Fruit fly (Drosophila melanogaster) whole organism, pupa: ENCODE results near the gene Prosbeta2R2.

ENCODE experiments used
- CG10348 ChIP-seq: fragments of 200-800 bp; sonication (Bioruptor generic); IDR thresholded peaks from 2 replicates; pipeline ENCODE4 v1.3.6; 2022; ENCODE audit warnings: missing biosample characterization, missing genetic modification characterization
- CG12605 ChIP-seq: fragments of 200-800 bp; sonication (Bioruptor generic); IDR thresholded peaks from 2 replicates; pipeline ENCODE4 v1.3.6; 2022; ENCODE audit warnings: missing biosample characterization, missing genetic modification characterization
- CG13204 ChIP-seq: fragments of 200-800 bp; sonication (Bioruptor generic); optimal IDR thresholded peaks from 2 replicates; lab custom pipeline; 2018; ENCODE audit warnings: missing biosample characterization, mild to moderate bottlenecking, missing genetic modification characterization, moderate library complexity
- CG17806 ChIP-seq: fragments of 200-800 bp; sonication (Bioruptor generic); optimal IDR thresholded peaks from 2 replicates; lab custom pipeline; 2018; ENCODE audit warnings: missing biosample characterization, mild to moderate bottlenecking, missing genetic modification characterization, moderate library complexity
- CG32121 ChIP-seq: fragments of 200-800 bp; sonication (Bioruptor generic); IDR thresholded peaks from 2 replicates; pipeline ENCODE4 v1.3.6; 2022; ENCODE audit warnings: missing biosample characterization, missing genetic modification characterization
- CG34367 ChIP-seq: fragments of 200-800 bp; sonication (Bioruptor generic); optimal IDR thresholded peaks from 2 replicates; lab custom pipeline; 2018; ENCODE audit warnings: missing biosample characterization, mild to moderate bottlenecking, missing genetic modification characterization
- CG8159 ChIP-seq: fragments of 200-800 bp; sonication (Bioruptor generic); optimal IDR thresholded peaks from 3 replicates; lab custom pipeline; 2018; ENCODE audit warnings: missing biosample characterization, mild to moderate bottlenecking, missing genetic modification characterization, moderate library complexity
- CG8301 ChIP-seq: fragments of 200-800 bp; sonication (Bioruptor generic); optimal IDR thresholded peaks from 2 replicates; lab custom pipeline; 2018; ENCODE audit warnings: missing biosample characterization, mild to moderate bottlenecking, missing genetic modification characterization
- D1 ChIP-seq: fragments of 200-800 bp; sonication (Bioruptor generic); optimal IDR thresholded peaks from 2 replicates; lab custom pipeline; 2018; ENCODE audit warnings: missing biosample characterization, mild to moderate bottlenecking, missing genetic modification characterization, moderate library complexity
- EcR ChIP-seq: fragments of 200-800 bp; sonication (Bioruptor generic); optimal IDR thresholded peaks from 3 replicates; lab custom pipeline; 2019; ENCODE audit warnings: missing biosample characterization, missing genetic modification characterization, mild to moderate bottlenecking, moderate library complexity, missing genetic modification reagents
- Ets98B ChIP-seq: fragments of 200-800 bp; sonication (Bioruptor generic); IDR thresholded peaks from 2 replicates; pipeline ENCODE4 v1.3.6; 2022; ENCODE audit warnings: missing biosample characterization, missing genetic modification characterization
- Pif1B ChIP-seq: fragments of 200-800 bp; sonication (Bioruptor generic); optimal IDR thresholded peaks from 3 replicates; lab custom pipeline; 2016; ENCODE audit warnings: missing biosample characterization, missing genetic modification characterization
- Snoo ChIP-seq: fragments of 200-800 bp; sonication (Bioruptor generic); optimal IDR thresholded peaks from 3 replicates; lab custom pipeline; 2017; ENCODE audit warnings: missing biosample characterization, mild to moderate bottlenecking, missing genetic modification characterization, inconsistent platforms
- gl ChIP-seq: fragments of 200-800 bp; sonication (Bioruptor generic); optimal IDR thresholded peaks from 2 replicates; lab custom pipeline; 2018; ENCODE audit warnings: missing biosample characterization, mild to moderate bottlenecking, missing genetic modification characterization

DNA sequence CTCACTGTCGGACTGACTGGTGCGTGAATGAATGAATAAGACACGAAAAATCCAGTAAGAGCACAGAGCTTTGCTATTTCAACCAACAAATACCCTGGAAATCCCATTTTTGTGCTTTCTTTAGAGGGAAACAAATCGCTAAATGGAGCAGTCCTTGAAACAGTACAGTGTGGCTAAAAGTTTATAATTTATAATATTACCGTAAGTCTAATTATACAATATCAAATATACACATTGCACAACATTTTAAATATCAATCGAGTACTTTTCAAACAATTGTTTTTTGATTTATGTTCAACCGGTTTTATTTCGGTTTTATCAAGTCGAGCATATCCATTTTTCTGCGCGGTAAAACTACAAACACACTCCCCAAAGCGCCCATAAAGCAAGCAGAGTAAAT, 26.1 kb downstream of the Prosbeta2R2 start:
- TF ChIP-seq CG10348 (GFP tag; lab: Robert Waterston, UW), result no peak
- no peak for TF ChIP-seq EcR
- TF ChIP-seq CG17806 (tag; lab: Kevin White, UChicago), result no peak
- TF ChIP-seq CG34367 (tag; lab: Kevin White, UChicago), result no peak
- TF ChIP-seq gl (tag; lab: Kevin White, UChicago), result no peak
- peak; percentile 9 for TF ChIP-seq CG8159 (tag; lab: Kevin White, UChicago)
- TF ChIP-seq D1 (tag; lab: Kevin White, UChicago), result no peak
- TF ChIP-seq CG13204 (GFP tag; lab: Kevin White, UChicago), result no peak
- no peak for TF ChIP-seq CG12605 (GFP tag; lab: Robert Waterston, UW)
- no peak for TF ChIP-seq CG8301 (tag; lab: Kevin White, UChicago)
- TF ChIP-seq CG32121 (GFP tag; lab: Robert Waterston, UW), result no peak
- TF ChIP-seq Pif1B (GFP tag; lab: Kevin White, UChicago), result no peak
- TF ChIP-seq Snoo (tag; lab: Kevin White, UChicago), result no peak
- TF ChIP-seq Ets98B (GFP tag; lab: Robert Waterston, UW), result no peak
